Worm (Caenorhabditis elegans): Measurements from ENCODE around the gene ZK938.1.

ZK938.1 gene

DNA sequence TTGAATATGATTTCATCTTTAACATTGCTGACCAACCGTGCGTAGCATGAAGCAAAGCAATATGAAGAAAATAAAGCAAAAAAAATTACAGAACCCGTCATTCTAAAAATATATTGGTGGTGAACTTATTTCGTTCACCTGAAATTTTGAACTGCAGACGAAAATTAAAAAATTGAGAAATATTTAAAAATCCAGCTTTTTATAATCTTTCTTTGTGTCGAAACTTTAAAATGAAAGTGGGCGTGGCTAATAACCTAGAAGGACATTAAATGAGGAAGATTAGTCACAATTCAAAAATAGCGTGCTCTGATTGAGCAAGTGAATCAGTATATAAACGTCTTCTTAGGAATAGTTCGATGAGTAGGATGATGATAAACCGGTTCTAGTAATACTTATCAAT, 20.3 kb downstream of the ZK938.1 start, which contains the start of gene old-2:
TSS of gene old-2 (minus strand) at position 101 of the 400 bp plus-strand sequence.
- TF ChIP-seq nhr-2 (tag; optimal IDR thresholded peaks at IDR 0.05), result no peak
- TF ChIP-seq lin-13 (tag; optimal IDR thresholded peaks at IDR 0.05), result no peak
- no peak for TF ChIP-seq drap-1 (GFP tag; optimal IDR thresholded peaks at IDR 0.05)
- TF ChIP-seq lin-32 (GFP tag; optimal IDR thresholded peaks at IDR 0.05), result no peak
- no peak for TF ChIP-seq sptf-1 (tag; optimal IDR thresholded peaks at IDR 0.05)
- no peak for TF ChIP-seq elt-1 (tag; optimal IDR thresholded peaks at IDR 0.05; ENCODE audit: borderline replicate concordance, insufficient read depth)
- no peak for TF ChIP-seq zip-8 (tag; optimal IDR thresholded peaks at IDR 0.05)
- TF ChIP-seq nhr-237 (tag; optimal IDR thresholded peaks at IDR 0.05), result no peak
- TF ChIP-seq tbx-8 (GFP tag; optimal IDR thresholded peaks at IDR 0.05), result no peak
- TF ChIP-seq flh-1 (GFP tag; optimal IDR thresholded peaks at IDR 0.05), result no peak
- TF ChIP-seq unc-39 (tag; optimal IDR thresholded peaks at IDR 0.05), result no peak
- no peak for TF ChIP-seq nhr-12 (tag; optimal IDR thresholded peaks at IDR 0.05)
- no peak for TF ChIP-seq snpc-4 (tag; optimal IDR thresholded peaks at IDR 0.05)
- TF ChIP-seq lsy-2 (tag; optimal IDR thresholded peaks at IDR 0.05), result no peak

ce11 chrII:9850945-9851344, 21.7 kb downstream of the ZK938.1 start, which contains the start of gene ZK938.10:
Gene ZK938.10 (minus strand): TSS chrII:9851045.
- no peak for TF ChIP-seq sptf-1 (tag; optimal IDR thresholded peaks at IDR 0.05)
- no peak for TF ChIP-seq elt-1 (tag; optimal IDR thresholded peaks at IDR 0.05; ENCODE audit: borderline replicate concordance, insufficient read depth)
- no peak for TF ChIP-seq mep-1 (tag; optimal IDR thresholded peaks at IDR 0.05)
- no peak for TF ChIP-seq ceh-39 (tag; optimal IDR thresholded peaks at IDR 0.05)
- TF ChIP-seq hlh-1 (tag; optimal IDR thresholded peaks at IDR 0.05), result no peak
- TF ChIP-seq blmp-1 (tag; optimal IDR thresholded peaks at IDR 0.05), result no peak

DNA sequence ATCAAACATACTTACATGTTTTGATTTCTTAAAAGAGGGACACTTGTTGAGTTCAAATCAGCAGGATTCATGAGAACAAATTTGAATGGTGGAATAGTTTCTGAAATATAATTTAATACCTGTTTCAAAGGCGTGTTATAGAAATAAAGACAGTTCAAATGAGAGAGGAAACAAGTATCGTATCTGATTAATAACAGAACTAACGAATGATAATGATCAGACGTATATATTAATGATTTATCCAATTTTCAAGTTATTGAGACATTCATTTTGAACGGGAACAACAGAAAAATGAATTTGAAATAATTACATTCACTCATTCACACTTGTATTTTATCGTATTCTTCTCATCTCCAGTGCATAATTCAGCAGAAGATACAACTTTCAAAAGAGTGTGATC, 26.4 kb downstream of the ZK938.1 start, which contains the start of gene chil-4:
TSS of gene chil-4 (minus strand) at position 101 of the 400 bp plus-strand sequence.
- TF ChIP-seq mab-5 (tag; optimal IDR thresholded peaks at IDR 0.05) (no peak), lsy-2 (tag; optimal IDR thresholded peaks at IDR 0.05) (no peak), cnd-1 (tag; optimal IDR thresholded peaks at IDR 0.05) (no peak), tbx-8 (GFP tag; optimal IDR thresholded peaks at IDR 0.05) (no peak), mls-2 (tag; optimal IDR thresholded peaks at IDR 0.05) (no peak), ham-2 (GFP tag; optimal IDR thresholded peaks at IDR 0.05) (no peak), drap-1 (GFP tag; optimal IDR thresholded peaks at IDR 0.05) (no peak), ceh-39 (tag; optimal IDR thresholded peaks at IDR 0.05) (no peak), mep-1 (tag; optimal IDR thresholded peaks at IDR 0.05) (no peak)

DNA sequence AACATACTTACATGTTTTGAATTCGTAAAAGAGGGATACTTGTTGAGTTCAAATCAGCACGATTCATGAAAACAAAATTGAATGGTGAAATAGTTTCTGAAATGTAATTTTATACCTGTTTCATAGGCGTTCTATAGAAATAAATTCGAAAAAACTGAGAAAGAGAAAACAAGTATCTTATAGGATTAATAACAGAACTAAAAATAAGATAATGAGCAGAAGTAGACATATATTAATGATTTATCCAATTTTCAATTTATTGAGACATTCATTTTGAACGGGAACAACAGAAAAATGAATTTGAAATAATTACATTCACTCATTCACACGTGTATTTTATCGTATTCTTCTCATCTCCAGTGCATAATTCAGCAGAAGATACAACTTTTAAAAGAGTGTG, 28.6 kb downstream of the ZK938.1 start, which contains the start of gene chil-6:
TSS of gene chil-6 (minus strand) at position 101 of the 400 bp plus-strand sequence.
- TF ChIP-seq pha-4 (tag; optimal IDR thresholded peaks at IDR 0.05) (no peak), unc-39 (tag; optimal IDR thresholded peaks at IDR 0.05) (no peak), ham-2 (GFP tag; optimal IDR thresholded peaks at IDR 0.05) (no peak), unc-62 (GFP tag; optimal IDR thresholded peaks at IDR 0.05) (no peak), mab-5 (tag; optimal IDR thresholded peaks at IDR 0.05) (no peak), elt-3 (tag; optimal IDR thresholded peaks at IDR 0.05) (no peak), ces-1 (GFP tag; optimal IDR thresholded peaks at IDR 0.05) (no peak), blmp-1 (tag; optimal IDR thresholded peaks at IDR 0.05) (no peak), cnd-1 (tag; optimal IDR thresholded peaks at IDR 0.05) (no peak), lin-13 (tag; optimal IDR thresholded peaks at IDR 0.05) (no peak), elt-1 (tag; optimal IDR thresholded peaks at IDR 0.05; ENCODE audit: borderline replicate concordance, insufficient read depth) (no peak), ztf-11 (tag; optimal IDR thresholded peaks at IDR 0.05) (no peak)

- TF ChIP-seq ceh-39 (tag; optimal IDR thresholded peaks at IDR 0.05) (no peak), sem-2 (GFP tag; optimal IDR thresholded peaks at IDR 0.05) (no peak), drap-1 (GFP tag; optimal IDR thresholded peaks at IDR 0.05) (no peak), ceh-83 (GFP tag; optimal IDR thresholded peaks at IDR 0.05) (no peak), sptf-1 (tag; optimal IDR thresholded peaks at IDR 0.05) (no peak), tbx-8 (GFP tag; optimal IDR thresholded peaks at IDR 0.05) (no peak), lin-13 (tag; optimal IDR thresholded peaks at IDR 0.05) (no peak), blmp-1 (tag; optimal IDR thresholded peaks at IDR 0.05) (no peak), nhr-28 (tag; optimal IDR thresholded peaks at IDR 0.05) (no peak), ham-2 (GFP tag; optimal IDR thresholded peaks at IDR 0.05) (no peak)
These were observed 30.4 kb downstream of the ZK938.1 start, which contains the start of gene chil-5 for ce11 chrII:9859575-9859974. Gene chil-5 (minus strand): TSS chrII:9859675.

DNA sequence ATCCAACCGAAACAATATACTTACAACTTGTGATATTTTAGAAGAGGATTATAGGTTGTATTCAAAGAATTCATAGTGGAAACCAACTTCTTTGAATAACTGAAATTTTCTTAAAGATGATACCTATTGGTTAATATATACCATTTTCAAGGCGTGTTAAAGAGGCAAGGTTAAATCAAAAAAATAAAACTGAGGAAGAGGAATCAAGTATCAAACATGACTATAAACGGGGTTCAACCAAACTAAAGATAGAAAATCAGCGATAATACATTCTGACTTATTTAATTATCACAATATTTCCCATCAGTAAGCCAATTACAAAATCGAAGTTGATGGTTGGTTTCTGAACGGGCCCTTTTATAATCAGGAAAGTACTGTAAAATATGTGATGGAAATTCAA, 32.2 kb downstream of the ZK938.1 start, which contains the start of gene chil-3:
TSS of gene chil-3 (minus strand) at position 101 of the 400 bp plus-strand sequence.
- TF ChIP-seq ham-2 (GFP tag; optimal IDR thresholded peaks at IDR 0.05) (no peak), nhr-28 (tag; optimal IDR thresholded peaks at IDR 0.05) (no peak), ceh-39 (tag; optimal IDR thresholded peaks at IDR 0.05) (no peak), mab-5 (tag; optimal IDR thresholded peaks at IDR 0.05) (no peak), hlh-1 (tag; optimal IDR thresholded peaks at IDR 0.05) (no peak), mls-2 (tag; optimal IDR thresholded peaks at IDR 0.05) (no peak), unc-62 (GFP tag; optimal IDR thresholded peaks at IDR 0.05) (no peak), elt-3 (tag; optimal IDR thresholded peaks at IDR 0.05) (no peak), nhr-76 (tag; optimal IDR thresholded peaks at IDR 0.05) (no peak), mep-1 (tag; optimal IDR thresholded peaks at IDR 0.05) (no peak), lin-32 (GFP tag; optimal IDR thresholded peaks at IDR 0.05) (no peak), nhr-2 (tag; optimal IDR thresholded peaks at IDR 0.05) (no peak), ceh-43 (GFP tag; optimal IDR thresholded peaks at IDR 0.05) (no peak), ces-1 (GFP tag; optimal IDR thresholded peaks at IDR 0.05) (no peak), ztf-11 (tag; optimal IDR thresholded peaks at IDR 0.05) (no peak), elt-1 (tag; optimal IDR thresholded peaks at IDR 0.05; ENCODE audit: borderline replicate concordance, insufficient read depth) (no peak)
